Fruit fly (Drosophila melanogaster) whole organism, embryonic: ENCODE results near the gene Trl.

Experiments used
- Awh ChIP-seq: fragments of 200-800 bp; sonication (Bioruptor generic); IDR thresholded peaks from 2 replicates; pipeline ENCODE4, ENCODE4 v1.3.6; 2022; ENCODE audit warnings: missing biosample characterization, missing genetic modification characterization
- B-H1 ChIP-seq: fragments of 200-800 bp; sonication (Bioruptor generic); IDR thresholded peaks from 3 replicates; pipeline ENCODE4 v1.3.6; 2022; ENCODE audit warnings: missing biosample characterization, missing genetic modification characterization
- C15 ChIP-seq: fragments of 200-800 bp; sonication (Bioruptor generic); IDR thresholded peaks from 3 replicates; pipeline ENCODE4 v1.3.6; 2022; ENCODE audit warnings: missing biosample characterization, missing genetic modification characterization
- CG10209 ChIP-seq: fragments of 200-800 bp; sonication (Bioruptor generic); optimal IDR thresholded peaks from 3 replicates; lab custom pipeline; 2017; ENCODE audit warnings: missing biosample characterization, mild to moderate bottlenecking, missing genetic modification characterization, missing genetic modification reagents
- CG11456 ChIP-seq: fragments of 200-800 bp; sonication (Bioruptor generic); IDR thresholded peaks from 3 replicates; pipeline ENCODE4 v1.3.6; 2022; ENCODE audit warnings: missing biosample characterization, missing genetic modification characterization
- CG11695 ChIP-seq: fragments of 200-800 bp; sonication (Bioruptor generic); IDR thresholded peaks from 3 replicates; pipeline ENCODE4 v1.3.6; 2022; ENCODE audit warnings: missing biosample characterization, missing genetic modification characterization
- CG11696 ChIP-seq: fragments of 200-800 bp; sonication (Bioruptor generic); IDR thresholded peaks from 2 replicates; pipeline ENCODE4 v1.3.6; 2022; ENCODE audit warnings: missing biosample characterization, missing genetic modification characterization
- CG14441 ChIP-seq: fragments of 200-800 bp; sonication (Bioruptor generic); IDR thresholded peaks from 2 replicates; pipeline ENCODE4 v1.3.6; 2022; ENCODE audit warnings: missing biosample characterization, missing genetic modification characterization
- CG14710 ChIP-seq: fragments of 200-800 bp; sonication (Bioruptor generic); optimal IDR thresholded peaks from 3 replicates; lab custom pipeline; 2019; ENCODE audit warnings: missing biosample characterization, mild to moderate bottlenecking, missing genetic modification characterization, moderate library complexity
- CG15696 ChIP-seq: fragments of 200-800 bp; sonication (Bioruptor generic); optimal IDR thresholded peaks from 2 replicates; lab custom pipeline; 2019; ENCODE audit warnings: missing biosample characterization, mild to moderate bottlenecking, missing genetic modification characterization, moderate library complexity
- CG2199 ChIP-seq: fragments of 200-800 bp; sonication (Bioruptor generic); IDR thresholded peaks from 3 replicates; pipeline ENCODE4 v1.3.6; 2022; ENCODE audit warnings: missing biosample characterization, missing genetic modification characterization
- CG32532 ChIP-seq: fragments of 200-800 bp; sonication (Bioruptor generic); IDR thresholded peaks from 2 replicates; pipeline ENCODE4 v1.3.6; 2022; ENCODE audit warnings: missing biosample characterization, missing genetic modification characterization
- CG3407 ChIP-seq: fragments of 200-800 bp; sonication (Bioruptor generic); optimal IDR thresholded peaks from 2 replicates; lab custom pipeline; 2018; ENCODE audit warnings: missing biosample characterization, mild to moderate bottlenecking, missing genetic modification characterization
- CG4360 ChIP-seq: fragments of 200-800 bp; sonication (Bioruptor generic); IDR thresholded peaks from 2 replicates; pipeline ENCODE4 v1.3.6; 2022; ENCODE audit warnings: missing biosample characterization, missing genetic modification characterization
- CG4404 ChIP-seq: fragments of 200-800 bp; sonication (Bioruptor generic); IDR thresholded peaks from 2 replicates; pipeline ENCODE4 v1.3.6; 2022; ENCODE audit warnings: missing biosample characterization, missing genetic modification characterization
- CG6689 ChIP-seq: fragments of 200-800 bp; sonication (Bioruptor generic); IDR thresholded peaks from 2 replicates; pipeline ENCODE4 v1.3.6; 2022; ENCODE audit warnings: missing biosample characterization, missing genetic modification characterization
- CG7987 ChIP-seq: fragments of 200-800 bp; sonication (Bioruptor generic); optimal IDR thresholded peaks from 2 replicates; lab custom pipeline; 2018; ENCODE audit warnings: missing biosample characterization, mild to moderate bottlenecking, missing genetic modification characterization, moderate library complexity
- CG8290 ChIP-seq, 3 experiments: fragments of 200-800 bp; sonication (Bioruptor generic); optimal IDR thresholded peaks; 2 replicates each; lab custom pipeline; 2016 to 2019; ENCODE audit warnings: missing biosample characterization in 3 of 3, missing genetic modification characterization in 3 of 3, mild to moderate bottlenecking in 2 of 3, moderate library complexity in 1 of 3
- CG8765 ChIP-seq: fragments of 200-800 bp; sonication (Bioruptor generic); IDR thresholded peaks from 2 replicates; pipeline ENCODE4 v1.3.6; 2022; ENCODE audit warnings: missing biosample characterization, missing genetic modification characterization
- Camta ChIP-seq: fragments of 200-800 bp; sonication (Bioruptor generic); optimal IDR thresholded peaks from 2 replicates; lab custom pipeline; 2016; ENCODE audit warnings: missing biosample characterization, missing genetic modification characterization
- Deaf1 ChIP-seq: fragments of 200-800 bp; optimal IDR thresholded peaks from 3 replicates; lab custom pipeline; 2019; ENCODE audit warnings: missing biosample characterization, mild to moderate bottlenecking, missing genetic modification characterization, moderate library complexity
- Drgx ChIP-seq: fragments of 200-800 bp; sonication (Bioruptor generic); IDR thresholded peaks from 2 replicates; pipeline ENCODE4 v1.3.6; 2022; ENCODE audit warnings: missing biosample characterization, missing genetic modification characterization
- H15 ChIP-seq: fragments of 200-800 bp; sonication (Bioruptor generic); IDR thresholded peaks from 3 replicates; pipeline ENCODE4 v1.3.6; 2022; ENCODE audit warnings: missing biosample characterization, missing genetic modification characterization
- Hand ChIP-seq: fragments of 200-800 bp; sonication (Bioruptor generic); optimal IDR thresholded peaks from 2 replicates; lab custom pipeline; 2017; ENCODE audit warnings: mild to moderate bottlenecking, missing biosample characterization, missing genetic modification reagents, missing genetic modification characterization
- HmgZ ChIP-seq: fragments of 200-800 bp; sonication (Bioruptor generic); optimal IDR thresholded peaks from 2 replicates; lab custom pipeline; 2018; ENCODE audit warnings: missing biosample characterization, mild to moderate bottlenecking, missing genetic modification characterization
- Hmr ChIP-seq: fragments of 200-800 bp; sonication (Bioruptor generic); optimal IDR thresholded peaks from 3 replicates; lab custom pipeline; 2017; ENCODE audit warnings: mild to moderate bottlenecking, missing biosample characterization, missing genetic modification reagents, missing genetic modification characterization
- Kr ChIP-seq: fragments of 200-800 bp; sonication (Bioruptor generic); optimal IDR thresholded peaks from 2 replicates; lab custom pipeline; 2017; ENCODE audit warnings: missing biosample characterization, mild to moderate bottlenecking, missing genetic modification characterization
- Pdp1 ChIP-seq, 2 experiments: fragments of 200-800 bp; sonication (Bioruptor generic); optimal IDR thresholded peaks; 3 replicates each; lab custom pipeline; 2016; ENCODE audit warnings: missing biosample characterization in 2 of 2, missing genetic modification characterization in 2 of 2, mild to moderate bottlenecking in 1 of 2, moderate library complexity in 1 of 2
- Ptx1 ChIP-seq: fragments of 200-800 bp; sonication (Bioruptor generic); IDR thresholded peaks from 2 replicates; pipeline ENCODE4 v1.3.6; 2022; ENCODE audit warnings: missing biosample characterization, missing genetic modification characterization
- Stat92E ChIP-seq, 3 experiments: fragments of >200 bp in 2 of 3; fragments of 200-800 bp in 1 of 3; sonication (Bioruptor generic) in 1 of 3; optimal IDR thresholded peaks; 2 replicates each; lab custom pipeline; 2017 to 2019; ENCODE audit warnings: missing biosample characterization in 3 of 3, missing genetic modification characterization in 3 of 3, mild to moderate bottlenecking in 1 of 3, moderate library complexity in 1 of 3
- Xrp1 ChIP-seq: fragments of 200-800 bp; sonication (Bioruptor generic); IDR thresholded peaks from 2 replicates; pipeline ENCODE4 v1.3.6; 2022; ENCODE audit warnings: missing biosample characterization, missing genetic modification characterization
- bbx ChIP-seq: fragments of 200-800 bp; sonication (Bioruptor generic); IDR thresholded peaks from 2 replicates; pipeline ENCODE4 v1.3.6; 2022; ENCODE audit warnings: missing biosample characterization, missing genetic modification characterization; ENCODE audit not compliant: partially characterized antibody
- chif ChIP-seq, 2 experiments: fragments of 200-800 bp; sonication (Bioruptor generic); optimal IDR thresholded peaks; 3 replicates each; lab custom pipeline; 2016; ENCODE audit warnings: missing biosample characterization in 2 of 2, missing genetic modification characterization in 2 of 2
- fd64A ChIP-seq: fragments of 200-800 bp; sonication (Bioruptor generic); optimal IDR thresholded peaks from 3 replicates; lab custom pipeline; 2018; ENCODE audit warnings: missing biosample characterization, mild to moderate bottlenecking, missing genetic modification characterization
- gcm2 ChIP-seq: fragments of 200-800 bp; sonication (Bioruptor generic); optimal IDR thresholded peaks from 2 replicates; lab custom pipeline; 2016; ENCODE audit warnings: missing biosample characterization, missing genetic modification characterization
- hkb ChIP-seq, 2 experiments: fragments of 200-800 bp in 1 of 2; fragments of >200 bp in 1 of 2; sonication (Bioruptor generic) in 1 of 2; IDR thresholded peaks in 1 of 2; optimal IDR thresholded peaks in 1 of 2; 2 replicates each; pipeline versions ENCODE4 v1.3.6 to Lab custom; 2017 to 2022; ENCODE audit warnings: missing biosample characterization in 1 of 2, missing genetic modification characterization in 1 of 2
- ind ChIP-seq: fragments of 200-800 bp; sonication (Bioruptor generic); optimal IDR thresholded peaks from 3 replicates; lab custom pipeline; 2016; ENCODE audit warnings: missing biosample characterization, missing genetic modification characterization
- jumu ChIP-seq: fragments of 200-800 bp; sonication (Bioruptor generic); optimal IDR thresholded peaks from 3 replicates; lab custom pipeline; 2016; ENCODE audit warnings: missing biosample characterization, missing genetic modification characterization
- ken ChIP-seq: fragments of 200-800 bp; sonication (Bioruptor generic); IDR thresholded peaks from 3 replicates; pipeline ENCODE4 v1.3.6; 2022; ENCODE audit warnings: missing biosample characterization, missing genetic modification characterization
- lola ChIP-seq, 3 experiments: fragments of >200 bp in 2 of 3; fragments of 200-800 bp in 1 of 3; sonication (Bioruptor generic) in 1 of 3; optimal IDR thresholded peaks; 2 replicates each; lab custom pipeline; 2017 to 2019; ENCODE audit warnings: missing biosample characterization in 3 of 3, missing genetic modification characterization in 3 of 3, mild to moderate bottlenecking in 1 of 3, moderate library complexity in 1 of 3
- pan ChIP-seq, 4 experiments: fragments of >200 bp in 3 of 4; fragments of 200-800 bp in 1 of 4; sonication (Bioruptor generic) in 1 of 4; optimal IDR thresholded peaks in 3 of 4; IDR thresholded peaks in 1 of 4; 2 replicates each; pipeline versions ENCODE4 v1.3.6 to Lab custom; 2017 to 2022; ENCODE audit warnings: missing biosample characterization in 2 of 4, missing genetic modification characterization in 2 of 4, mixed read lengths in 1 of 4
- pnt ChIP-seq: fragments of 200-800 bp; sonication (Bioruptor generic); optimal IDR thresholded peaks from 3 replicates; lab custom pipeline; 2016; ENCODE audit warnings: missing biosample characterization, missing genetic modification characterization
- ro ChIP-seq: fragments of 200-800 bp; sonication (Bioruptor generic); IDR thresholded peaks from 2 replicates; pipeline ENCODE4 v1.3.6; 2022; ENCODE audit warnings: missing biosample characterization, missing genetic modification characterization
- row ChIP-seq: fragments of 200-800 bp; sonication (Bioruptor generic); IDR thresholded peaks from 3 replicates; pipeline ENCODE4 v1.3.6; 2022; ENCODE audit warnings: missing biosample characterization, missing genetic modification characterization
- schlank ChIP-seq: fragments of 200-800 bp; sonication (Bioruptor generic); optimal IDR thresholded peaks from 2 replicates; lab custom pipeline; 2018; ENCODE audit warnings: missing biosample characterization, mild to moderate bottlenecking, missing genetic modification characterization
- stc ChIP-seq: fragments of 200-800 bp; sonication (Bioruptor generic); IDR thresholded peaks from 2 replicates; pipeline ENCODE4 v1.3.6; 2022; ENCODE audit warnings: missing biosample characterization, missing genetic modification characterization

Trl gene

dm6 chr3L:14790849-14791646 lies 30.2 kb upstream of the Trl start (continued):
- TF ChIP-seq hkb (optimal IDR thresholded peaks at IDR 0.05; lab: Kevin White, UChicago) (no peak), hkb (GFP tag; IDR thresholded peaks at IDR 0.05; lab: Robert Waterston, UW) (no peak), CG32532 (GFP tag; lab: Robert Waterston, UW) (peak; percentile 47; the same call in 1 of the 2 replicates), CG3407 (GFP tag; lab: Kevin White, UChicago) (no peak), chif (GFP tag; optimal IDR thresholded peaks at IDR 0.05; lab: Kevin White, UChicago) (peak in 1 of 2 experiments; percentile 10), pan (optimal IDR thresholded peaks at IDR 0.05; lab: Kevin White, UChicago) (no peak), pan (GFP tag; optimal IDR thresholded peaks at IDR 0.05 in 1 of 2, IDR thresholded peaks at IDR 0.05 in 1 of 2) (peak in 1 of 2 experiments; percentile 25), Drgx (GFP tag; lab: Robert Waterston, UW) (0 out of 2 replicates have a peak, but pooled peaks have one; percentile 18), schlank (tag; lab: Kevin White, UChicago) (no peak), lola (GFP tag; optimal IDR thresholded peaks at IDR 0.05; lab: Kevin White, UChicago) (no peak), stc (peak; percentile 48; the same call in 1 of the 2 replicates), Kr (GFP tag; lab: Kevin White, UChicago) (no peak), gcm2 (GFP tag; lab: Kevin White, UChicago) (no peak), Hmr (GFP tag; lab: Kevin White, UChicago) (no peak), B-H1 (GFP tag; lab: Robert Waterston, UW) (peak; percentile 18; the same call in 1 of the 3 replicates), ken (GFP tag; lab: Robert Waterston, UW) (0 out of 3 replicates have a peak, but pooled peaks have one; percentile 29), CG8290 (GFP tag; optimal IDR thresholded peaks at IDR 0.05; lab: Kevin White, UChicago) (no peak), CG8290 (tag; optimal IDR thresholded peaks at IDR 0.05; lab: Kevin White, UChicago) (no peak), Ptx1 (GFP tag; lab: Robert Waterston, UW) (0 out of 2 replicates have a peak, but pooled peaks have one; percentile 17), CG11696 (GFP tag; lab: Robert Waterston, UW) (no peak), ind (no peak), CG4360 (GFP tag; lab: Robert Waterston, UW) (0 out of 2 replicates have a peak, but pooled peaks have one; percentile 43), CG11695 (0 out of 3 replicates have a peak, but pooled peaks have one; percentile 14), CG11456 (no peak), row (GFP tag; lab: Robert Waterston, UW) (peak; percentile 30; the same call in 1 of the 3 replicates), Hand (GFP tag; lab: Kevin White, UChicago) (no peak), CG4404 (GFP tag; lab: Robert Waterston, UW) (no peak), H15 (GFP tag; lab: Robert Waterston, UW) (no peak), Xrp1 (peak; percentile 25; the same call in 1 of the 2 replicates), pnt (GFP tag; lab: Kevin White, UChicago) (no peak), Awh (peak; percentile 57; the same call in 1 of the 2 replicates), Pdp1 (GFP tag; optimal IDR thresholded peaks at IDR 0.05; lab: Kevin White, UChicago) (peak in 1 of 2 experiments; percentile 63)

dm6 chr3L:14790127-14790589 lies 29.3 kb upstream of the Trl start:
- TF ChIP-seq CG10209 (peak; percentile 69), HmgZ (tag; lab: Kevin White, UChicago) (peak; percentile 83), bbx (GFP tag; lab: Robert Waterston, UW) (peak; percentile 72), jumu (peak; percentile 87), CG8290 (GFP tag; optimal IDR thresholded peaks at IDR 0.05; lab: Kevin White, UChicago) (peak; percentile 59), CG8290 (tag; optimal IDR thresholded peaks at IDR 0.05; lab: Kevin White, UChicago) (peak in 1 of 2 experiments; percentile 26), CG6689 (GFP tag; lab: Robert Waterston, UW) (peak; percentile 83), CG8765 (GFP tag; lab: Robert Waterston, UW) (peak; percentile 44; the same call in 1 of the 2 replicates), CG2199 (0 out of 3 replicates have a peak, but pooled peaks have one; percentile 64), Camta (GFP tag; lab: Kevin White, UChicago) (peak; percentile 88), CG7987 (peak; percentile 49), CG15696 (peak; percentile 36), C15 (GFP tag; lab: Robert Waterston, UW) (no peak), fd64A (GFP tag; lab: Kevin White, UChicago) (peak; percentile 0), Deaf1 (tag; lab: Kevin White, UChicago) (no peak), CG14441 (GFP tag; lab: Robert Waterston, UW) (peak; percentile 68), ro (GFP tag; lab: Robert Waterston, UW) (peak; percentile 44), Stat92E (GFP tag; optimal IDR thresholded peaks at IDR 0.05; lab: Kevin White, UChicago) (no peak), CG14710 (peak; percentile 70)
